Fruit fly (Drosophila melanogaster) whole organism, embryonic: ENCODE measurements around the gene Psn.

Source experiments
- Atf6 ChIP-seq: fragments of 200-800 bp; sonication (Bioruptor generic); IDR thresholded peaks from 2 replicates; pipeline ENCODE4 v1.3.6; 2022; ENCODE audit warnings: missing biosample characterization, missing genetic modification characterization
- Bteb2 ChIP-seq: fragments of 200-800 bp; sonication (Bioruptor generic); optimal IDR thresholded peaks from 2 replicates; lab custom pipeline; 2016; ENCODE audit warnings: missing biosample characterization, missing genetic modification characterization
- CG10267 ChIP-seq: fragments of 200-800 bp; sonication (Bioruptor generic); optimal IDR thresholded peaks from 2 replicates; lab custom pipeline; 2018; ENCODE audit warnings: missing biosample characterization, mild to moderate bottlenecking, missing genetic modification characterization, moderate library complexity
- CG10565 ChIP-seq: fragments of 200-800 bp; sonication (Bioruptor generic); optimal IDR thresholded peaks from 3 replicates; lab custom pipeline; 2016; ENCODE audit warnings: missing biosample characterization, mild to moderate bottlenecking, missing genetic modification characterization
- CG1233 ChIP-seq: fragments of 200-800 bp; sonication (Bioruptor generic); optimal IDR thresholded peaks from 4 replicates; lab custom pipeline; 2018; ENCODE audit warnings: missing biosample characterization, mild to moderate bottlenecking, missing genetic modification characterization
- CG17328 ChIP-seq: fragments of 200-800 bp; sonication (Bioruptor generic); IDR thresholded peaks from 2 replicates; pipeline ENCODE4 v1.3.6; 2022; ENCODE audit warnings: missing biosample characterization, missing genetic modification characterization
- CG17359 ChIP-seq: fragments of 200-800 bp; sonication (Bioruptor generic); optimal IDR thresholded peaks from 3 replicates; lab custom pipeline; 2018; ENCODE audit warnings: missing biosample characterization, mild to moderate bottlenecking, missing genetic modification characterization, moderate library complexity
- CG1832 ChIP-seq: fragments of 200-800 bp; sonication (Bioruptor generic); optimal IDR thresholded peaks from 2 replicates; lab custom pipeline; 2017; ENCODE audit warnings: missing biosample characterization, mild to moderate bottlenecking, missing genetic modification characterization, inconsistent platforms
- CG18619 ChIP-seq: fragments of 200-800 bp; sonication (Bioruptor generic); optimal IDR thresholded peaks from 3 replicates; lab custom pipeline; 2017; ENCODE audit warnings: missing biosample characterization, mild to moderate bottlenecking, missing genetic modification characterization
- CG18764 ChIP-seq: fragments of 200-800 bp; sonication (Bioruptor generic); optimal IDR thresholded peaks from 3 replicates; lab custom pipeline; 2016; ENCODE audit warnings: missing biosample characterization, missing genetic modification characterization
- CG2120 ChIP-seq: fragments of 200-800 bp; sonication (Bioruptor generic); optimal IDR thresholded peaks from 3 replicates; lab custom pipeline; 2016; ENCODE audit warnings: missing biosample characterization, missing genetic modification characterization
- CG31441 ChIP-seq: fragments of 200-800 bp; sonication (Bioruptor generic); IDR thresholded peaks from 2 replicates; pipeline ENCODE4 v1.3.6; 2022; ENCODE audit warnings: missing biosample characterization, missing genetic modification characterization
- CG34224 ChIP-seq: fragments of 200-800 bp; sonication (Bioruptor generic); IDR thresholded peaks from 3 replicates; pipeline ENCODE4 v1.3.6; 2022; ENCODE audit warnings: missing biosample characterization, missing genetic modification characterization; ENCODE audit not compliant: partially characterized antibody
- CG3995 ChIP-seq: fragments of 200-800 bp; sonication (Bioruptor generic); optimal IDR thresholded peaks from 3 replicates; lab custom pipeline; 2016; ENCODE audit warnings: missing biosample characterization, missing genetic modification characterization
- CG4730 ChIP-seq: fragments of 200-800 bp; sonication (Bioruptor generic); IDR thresholded peaks from 2 replicates; pipeline ENCODE4 v1.3.6; 2022; ENCODE audit warnings: missing biosample characterization, missing genetic modification characterization
- CG4820 ChIP-seq: fragments of 200-800 bp; sonication (Bioruptor generic); optimal IDR thresholded peaks from 3 replicates; lab custom pipeline; 2016; ENCODE audit warnings: missing biosample characterization, missing genetic modification characterization
- CG5180 ChIP-seq: fragments of 200-800 bp; sonication (Bioruptor generic); optimal IDR thresholded peaks from 3 replicates; lab custom pipeline; 2017; ENCODE audit warnings: missing biosample characterization, missing genetic modification characterization, mild to moderate bottlenecking, moderate library complexity, missing genetic modification reagents
- CG5245 ChIP-seq: fragments of 200-800 bp; sonication (Bioruptor generic); optimal IDR thresholded peaks from 3 replicates; lab custom pipeline; 2016; ENCODE audit warnings: missing biosample characterization, missing genetic modification characterization
- CG5953 ChIP-seq: fragments of 200-800 bp; sonication (Bioruptor generic); IDR thresholded peaks from 2 replicates; pipeline ENCODE4 v1.3.6; 2022; ENCODE audit warnings: missing biosample characterization, missing genetic modification characterization
- CG6765 ChIP-seq: fragments of 200-800 bp; sonication (Bioruptor generic); optimal IDR thresholded peaks from 3 replicates; lab custom pipeline; 2017; ENCODE audit warnings: missing biosample characterization, mild to moderate bottlenecking, missing genetic modification characterization
- CG8924 ChIP-seq: fragments of 200-800 bp; optimal IDR thresholded peaks from 3 replicates; lab custom pipeline; 2019; ENCODE audit warnings: missing biosample characterization, mild to moderate bottlenecking, missing genetic modification characterization, moderate library complexity
- Chrac-16 ChIP-seq: fragments of 200-800 bp; sonication (Bioruptor generic); optimal IDR thresholded peaks from 3 replicates; lab custom pipeline; 2016; ENCODE audit warnings: missing biosample characterization, missing genetic modification characterization
- D19A ChIP-seq: fragments of 200-800 bp; optimal IDR thresholded peaks from 3 replicates; lab custom pipeline; 2019; ENCODE audit warnings: missing biosample characterization, mild to moderate bottlenecking, missing genetic modification characterization, moderate library complexity
- Dfd ChIP-seq, 2 experiments: fragments of >200 bp; optimal IDR thresholded peaks; 2 replicates each; lab custom pipeline; 2017; ENCODE audit warnings: missing biosample characterization in 2 of 2, missing genetic modification characterization in 2 of 2
- Doc2 ChIP-seq: fragments of 200-800 bp; sonication (Bioruptor generic); IDR thresholded peaks from 2 replicates; pipeline ENCODE4 v1.3.6; 2022; ENCODE audit warnings: missing biosample characterization, missing genetic modification characterization
- Drgx ChIP-seq: fragments of 200-800 bp; sonication (Bioruptor generic); IDR thresholded peaks from 2 replicates; pipeline ENCODE4 v1.3.6; 2022; ENCODE audit warnings: missing biosample characterization, missing genetic modification characterization
- Hr39 ChIP-seq: fragments of >200 bp; optimal IDR thresholded peaks from 2 replicates; lab custom pipeline; 2017
- Hr51 ChIP-seq, 2 experiments: fragments of 200-800 bp; sonication (Bioruptor generic); optimal IDR thresholded peaks; 2 replicates in 1 of 2; 3 replicates in 1 of 2; lab custom pipeline; 2016 to 2018; ENCODE audit warnings: missing biosample characterization in 2 of 2, missing genetic modification characterization in 2 of 2, mild to moderate bottlenecking in 1 of 2, moderate library complexity in 1 of 2
- Hsf ChIP-seq: fragments of 200-800 bp; sonication (Bioruptor generic); optimal IDR thresholded peaks from 3 replicates; lab custom pipeline; 2016; ENCODE audit warnings: missing biosample characterization, missing genetic modification characterization
- Lhr ChIP-seq: fragments of 200-800 bp; sonication (Bioruptor generic); optimal IDR thresholded peaks from 3 replicates; lab custom pipeline; 2017; ENCODE audit warnings: mild to moderate bottlenecking, missing biosample characterization, missing genetic modification reagents, missing genetic modification characterization
- NFAT ChIP-seq: fragments of 200-800 bp; sonication (Bioruptor generic); IDR thresholded peaks from 2 replicates; pipeline ENCODE4 v1.3.6; 2022; ENCODE audit warnings: missing biosample characterization, missing genetic modification characterization
- Poxn ChIP-seq: fragments of 200-800 bp; sonication (Bioruptor generic); IDR thresholded peaks from 2 replicates; pipeline ENCODE4 v1.3.6; 2022; ENCODE audit warnings: missing biosample characterization, missing genetic modification characterization
- Rfx ChIP-seq: fragments of 200-800 bp; sonication (Bioruptor generic); IDR thresholded peaks from 2 replicates; pipeline ENCODE4 v1.3.6; 2022; ENCODE audit warnings: missing biosample characterization, missing genetic modification characterization
- Rx ChIP-seq: fragments of 200-800 bp; sonication (Bioruptor generic); IDR thresholded peaks from 2 replicates; pipeline ENCODE4 v1.3.6; 2022; ENCODE audit warnings: missing biosample characterization, missing genetic modification characterization
- Vsx1 ChIP-seq: fragments of 200-800 bp; sonication (Bioruptor generic); optimal IDR thresholded peaks from 2 replicates; lab custom pipeline; 2017; ENCODE audit warnings: missing biosample characterization, mild to moderate bottlenecking, missing genetic modification characterization, missing genetic modification reagents
- bigmax ChIP-seq: fragments of 200-800 bp; sonication (Bioruptor generic); optimal IDR thresholded peaks from 2 replicates; lab custom pipeline; 2018; ENCODE audit warnings: missing biosample characterization, mild to moderate bottlenecking, missing genetic modification characterization
- caup ChIP-seq: fragments of 200-800 bp; sonication (Bioruptor generic); optimal IDR thresholded peaks from 3 replicates; lab custom pipeline; 2017; ENCODE audit warnings: missing biosample characterization, mild to moderate bottlenecking, missing genetic modification characterization, moderate library complexity; ENCODE audit not compliant: severe bottlenecking
- cwo ChIP-seq: fragments of 200-800 bp; sonication (Bioruptor generic); optimal IDR thresholded peaks from 3 replicates; lab custom pipeline; 2017; ENCODE audit warnings: missing biosample characterization, missing genetic modification characterization, mild to moderate bottlenecking, moderate library complexity, missing genetic modification reagents
- fd64A ChIP-seq: fragments of 200-800 bp; sonication (Bioruptor generic); optimal IDR thresholded peaks from 3 replicates; lab custom pipeline; 2018; ENCODE audit warnings: missing biosample characterization, mild to moderate bottlenecking, missing genetic modification characterization
- gcm ChIP-seq: fragments of 200-800 bp; sonication (Bioruptor generic); optimal IDR thresholded peaks from 2 replicates; lab custom pipeline; 2019; ENCODE audit warnings: missing biosample characterization, mild to moderate bottlenecking, missing genetic modification characterization, moderate library complexity
- gem ChIP-seq: fragments of 200-800 bp; sonication (Bioruptor generic); optimal IDR thresholded peaks from 2 replicates; lab custom pipeline; 2019; ENCODE audit warnings: missing biosample characterization, mild to moderate bottlenecking, missing genetic modification characterization, moderate library complexity
- gt ChIP-seq: fragments of 200-800 bp; sonication (Bioruptor generic); IDR thresholded peaks from 2 replicates; pipeline ENCODE4 v1.3.6; 2022; ENCODE audit warnings: missing biosample characterization, missing genetic modification characterization
- ham ChIP-seq: fragments of 200-800 bp; sonication (Bioruptor generic); IDR thresholded peaks from 2 replicates; pipeline ENCODE4 v1.3.6; 2022; ENCODE audit warnings: missing biosample characterization, missing genetic modification characterization
- klu ChIP-seq: fragments of 200-800 bp; sonication (Bioruptor generic); IDR thresholded peaks from 2 replicates; pipeline ENCODE4 v1.3.6; 2022; ENCODE audit warnings: missing biosample characterization, missing genetic modification characterization
- nerfin-2 ChIP-seq: fragments of 200-800 bp; sonication (Bioruptor generic); IDR thresholded peaks from 2 replicates; pipeline ENCODE4 v1.3.6; 2022; ENCODE audit warnings: missing biosample characterization, missing genetic modification characterization; ENCODE audit not compliant: partially characterized antibody
- onecut ChIP-seq: fragments of 200-800 bp; sonication (Bioruptor generic); IDR thresholded peaks from 2 replicates; pipeline ENCODE4 v1.3.6; 2022; ENCODE audit warnings: missing biosample characterization, missing genetic modification characterization
- pb ChIP-seq: fragments of 200-800 bp; sonication (Bioruptor generic); optimal IDR thresholded peaks from 3 replicates; lab custom pipeline; 2016; ENCODE audit warnings: missing biosample characterization, missing genetic modification characterization
- ranshi ChIP-seq: fragments of 200-800 bp; sonication (Bioruptor generic); IDR thresholded peaks from 2 replicates; pipeline ENCODE4 v1.3.6; 2022; ENCODE audit warnings: missing biosample characterization, missing genetic modification characterization
- scrt ChIP-seq: fragments of 200-800 bp; sonication (Bioruptor generic); optimal IDR thresholded peaks from 2 replicates; lab custom pipeline; 2018; ENCODE audit warnings: missing biosample characterization, mild to moderate bottlenecking, missing genetic modification characterization, moderate library complexity
- sisA ChIP-seq: fragments of 200-800 bp; sonication (Bioruptor generic); IDR thresholded peaks from 2 replicates; pipeline ENCODE4 v1.3.6; 2022; ENCODE audit warnings: missing biosample characterization, missing genetic modification characterization
- sna ChIP-seq: fragments of 200-800 bp; sonication (Bioruptor generic); IDR thresholded peaks from 2 replicates; pipeline ENCODE4 v1.3.6; 2022; ENCODE audit warnings: missing biosample characterization, missing genetic modification characterization; ENCODE audit not compliant: partially characterized antibody
- wek ChIP-seq: fragments of 200-800 bp; sonication (Bioruptor generic); optimal IDR thresholded peaks from 3 replicates; lab custom pipeline; 2018; ENCODE audit warnings: missing biosample characterization, mild to moderate bottlenecking, missing genetic modification characterization, moderate library complexity

Psn gene

DNA sequence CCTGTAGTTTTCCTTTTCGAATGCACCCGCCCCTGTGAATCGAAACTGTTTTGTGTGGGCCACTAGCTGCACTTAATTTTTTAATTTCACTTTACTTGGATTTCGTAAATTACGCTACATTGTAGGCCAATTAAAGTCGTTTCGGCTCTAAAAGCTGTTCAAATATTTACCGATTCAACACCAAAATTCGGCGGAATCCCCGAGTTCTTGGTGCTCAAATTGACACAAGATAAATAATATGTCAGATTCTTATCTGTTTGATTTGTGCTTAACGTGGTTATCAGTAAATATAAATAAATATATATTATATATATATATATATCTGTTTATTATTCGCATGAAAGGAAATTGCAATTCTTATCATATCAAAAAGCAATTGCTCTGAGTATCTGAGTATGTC is 15.7 kb downstream of the Psn start (continued):
- TF ChIP-seq CG5245, result no peak
- peak; percentile 16 for TF ChIP-seq CG17359
- no peak for TF ChIP-seq CG4730 (GFP tag; lab: Robert Waterston, UW)
- TF ChIP-seq wek (GFP tag; lab: Kevin White, UChicago), result peak; percentile 51
- TF ChIP-seq CG10565 (GFP tag; lab: Kevin White, UChicago), result no peak
- peak; percentile 71 for TF ChIP-seq caup (GFP tag; lab: Kevin White, UChicago)
- no peak for TF ChIP-seq CG34224
- peak in 1 of 2 experiments; percentile 5 for TF ChIP-seq Hr51 (GFP tag; optimal IDR thresholded peaks at IDR 0.05; lab: Kevin White, UChicago)
- peak; percentile 36 for TF ChIP-seq scrt (GFP tag; lab: Kevin White, UChicago)
- TF ChIP-seq klu (GFP tag; lab: Robert Waterston, UW), result no peak
- no peak for TF ChIP-seq Rx
- TF ChIP-seq D19A (tag; lab: Kevin White, UChicago), result no peak
- no peak for TF ChIP-seq ranshi (GFP tag; lab: Robert Waterston, UW)
- no peak for TF ChIP-seq Poxn
- no peak for TF ChIP-seq CG18764 (GFP tag; lab: Kevin White, UChicago)
- TF ChIP-seq CG5953, result no peak
- TF ChIP-seq Drgx (GFP tag; lab: Robert Waterston, UW), result no peak
- peak; percentile 26 for TF ChIP-seq CG8924 (tag; lab: Kevin White, UChicago)
- no peak for TF ChIP-seq ham (GFP tag; lab: Robert Waterston, UW)
- no peak for TF ChIP-seq pb
- no peak for TF ChIP-seq nerfin-2 (GFP tag; lab: Robert Waterston, UW)
- TF ChIP-seq Lhr, result no peak
- TF ChIP-seq CG1832 (GFP tag; lab: Kevin White, UChicago), result no peak
- no peak for TF ChIP-seq Bteb2
- no peak for TF ChIP-seq Doc2 (GFP tag; lab: Robert Waterston, UW)
- no peak for TF ChIP-seq Dfd (GFP tag; optimal IDR thresholded peaks at IDR 0.05; lab: Kevin White, UChicago)
- TF ChIP-seq CG2120 (GFP tag; lab: Kevin White, UChicago), result no peak
- TF ChIP-seq bigmax, result no peak
- no peak for TF ChIP-seq Hr39 (lab: Kevin White, UChicago)
- TF ChIP-seq sisA (GFP tag; lab: Robert Waterston, UW), result no peak
- no peak for TF ChIP-seq Atf6 (GFP tag; lab: Robert Waterston, UW)
- no peak for TF ChIP-seq Chrac-16 (GFP tag; lab: Kevin White, UChicago)
- peak; percentile 27 for TF ChIP-seq gem (tag; lab: Kevin White, UChicago)
- no peak for TF ChIP-seq CG10267 (tag; lab: Kevin White, UChicago)
- no peak for TF ChIP-seq cwo (GFP tag; lab: Kevin White, UChicago)
- peak; percentile 8; the same call in 1 of the 2 replicates for TF ChIP-seq onecut (GFP tag; lab: Robert Waterston, UW)
- peak; percentile 66 for TF ChIP-seq CG1233 (GFP tag; lab: Kevin White, UChicago)
- peak; percentile 69 for TF ChIP-seq Vsx1 (GFP tag; lab: Kevin White, UChicago)
- TF ChIP-seq fd64A (GFP tag; lab: Kevin White, UChicago), result peak; percentile 1
- peak; percentile 19 for TF ChIP-seq CG18619 (GFP tag; lab: Kevin White, UChicago)
- no peak for TF ChIP-seq NFAT (GFP tag; lab: Robert Waterston, UW)
- TF ChIP-seq CG31441, result peak; percentile 25; the same call in 1 of the 2 replicates
- peak; percentile 25; the same call in 1 of the 2 replicates for TF ChIP-seq Rfx (GFP tag; lab: Robert Waterston, UW)
- no peak for TF ChIP-seq CG17328 (GFP tag; lab: Robert Waterston, UW)
- peak; percentile 55 for TF ChIP-seq gcm (GFP tag; lab: Kevin White, UChicago)
- no peak for TF ChIP-seq gt
- no peak for TF ChIP-seq CG3995
- TF ChIP-seq CG4820 (GFP tag; lab: Kevin White, UChicago), result no peak
- no peak for TF ChIP-seq CG5180 (GFP tag; lab: Kevin White, UChicago)
- no peak for TF ChIP-seq Hsf (GFP tag; lab: Kevin White, UChicago)
- peak; percentile 69 for TF ChIP-seq CG6765 (GFP tag; lab: Kevin White, UChicago)
- TF ChIP-seq sna (GFP tag; lab: Robert Waterston, UW), result no peak
